Fruit fly (Drosophila melanogaster): ENCODE results near the gene CG15721.

DNA sequence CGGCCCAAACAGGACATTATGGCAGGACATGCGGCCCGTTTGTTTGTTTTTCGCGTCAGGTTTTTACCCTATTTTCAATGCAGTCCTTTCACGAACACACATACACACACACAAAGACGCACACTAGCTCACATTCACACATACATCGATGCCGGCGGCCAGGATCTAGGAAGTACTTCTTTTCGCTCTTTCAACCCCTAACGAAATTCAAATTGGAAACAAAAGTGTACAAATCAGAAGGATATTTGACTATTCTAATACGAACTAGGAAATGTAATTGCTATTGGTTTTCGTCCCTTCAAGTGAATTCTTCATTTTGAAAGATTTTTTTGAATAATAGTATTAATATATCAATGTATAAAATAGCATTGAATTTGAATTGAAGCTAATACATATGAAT, 30.1 kb upstream of the CG15721 start:
- TF ChIP-seq CTCF (optimal IDR thresholded peaks at IDR 0.05) (no peak), CG8478 (optimal IDR thresholded peaks at IDR 0.05) (no peak)

All from S2 (cell line).